Worm (Caenorhabditis elegans): ENCODE results near the gene F20D1.3.
"Not testable (repeated sequence)": the region's sequence is repeated elsewhere in the genome, so short reads cannot be mapped to it uniquely, and the experiment has no call there.

ce11 chrX:14966515-14966914 lies 9.4 kb upstream of the F20D1.3 start, which contains the start of gene F20D1.22:
- not testable (repeated sequence) for TF ChIP-seq elt-3, M03D4.4 (tag; optimal IDR thresholded peaks at IDR 0.05)

Data from whole organism, mixed stage, embryonic.